Fruit fly (Drosophila melanogaster): Measurements from ENCODE around the gene Pmvk.

The Pmvk gene

DNA sequence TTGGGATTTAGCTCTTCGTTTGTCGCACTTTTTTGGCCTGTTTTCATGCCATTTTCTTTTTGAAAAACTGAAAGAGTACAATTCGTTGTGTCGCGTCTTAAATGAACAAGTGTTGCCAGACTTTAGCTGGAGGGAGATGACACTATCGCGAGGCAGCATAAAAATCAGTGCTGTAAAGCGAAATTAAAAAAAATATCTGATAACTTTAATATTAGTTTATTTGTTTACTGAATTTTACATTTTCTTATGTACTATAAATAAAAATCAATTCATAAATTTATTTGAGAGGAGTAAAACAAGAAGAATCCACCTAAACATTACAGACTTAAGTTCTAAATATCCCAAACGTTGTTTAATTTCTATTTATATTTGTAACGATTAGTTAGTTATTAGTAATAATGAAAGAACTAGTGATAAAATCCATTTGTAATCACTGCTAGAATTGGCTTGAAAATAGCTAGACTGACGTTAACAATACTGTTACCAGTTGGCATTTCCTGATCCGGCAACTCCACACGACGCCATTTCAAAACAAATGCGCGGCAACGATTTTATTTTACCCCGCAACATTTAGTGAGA, 2.9 kb downstream of the Pmvk start, which contains the start of the genes spi and msb1l (continued):
- TF ChIP-seq NFAT (GFP tag; IDR thresholded peaks at IDR 0.05): peak; percentile 10; the same call in 1 of the 2 replicates
- peak; percentile 41; the same call in 1 of the 2 replicates for TF ChIP-seq lmd (GFP tag; IDR thresholded peaks at IDR 0.05)
- no peak for TF ChIP-seq GATAe (GFP tag; conservative IDR thresholded peaks at IDR 0.05)
- peak; percentile 55 for TF ChIP-seq al (GFP tag; IDR thresholded peaks at IDR 0.05)
- peak; percentile 62 for TF ChIP-seq CG16813 (GFP tag; IDR thresholded peaks at IDR 0.05; ENCODE audit: partially characterized antibody)
- TF ChIP-seq corto (GFP tag; optimal IDR thresholded peaks at IDR 0.05): no peak
- TF ChIP-seq Nf-YB (GFP tag; optimal IDR thresholded peaks at IDR 0.05): no peak
- TF ChIP-seq Deaf1 (tag; optimal IDR thresholded peaks at IDR 0.05): no peak
- TF ChIP-seq z (GFP tag; IDR thresholded peaks at IDR 0.05): no peak
- no peak for TF ChIP-seq rib (GFP tag; IDR thresholded peaks at IDR 0.05)
- peak; percentile 55 for TF ChIP-seq CG2120 (GFP tag; optimal IDR thresholded peaks at IDR 0.05)
- TF ChIP-seq en (GFP tag; optimal IDR thresholded peaks at IDR 0.05): no peak
- TF ChIP-seq sc (optimal IDR thresholded peaks at IDR 0.05): no peak
- peak; percentile 27 for TF ChIP-seq sc (GFP tag; optimal IDR thresholded peaks at IDR 0.05)
- peak; percentile 49; the same call in 1 of the 2 replicates for TF ChIP-seq sisA (GFP tag; IDR thresholded peaks at IDR 0.05)
- peak; percentile 50 for TF ChIP-seq CG16815 (GFP tag; optimal IDR thresholded peaks at IDR 0.05)
- no peak for TF ChIP-seq gt (GFP tag; IDR thresholded peaks at IDR 0.05)
- peak; percentile 81 for TF ChIP-seq row (GFP tag; IDR thresholded peaks at IDR 0.05)
- peak; percentile 90 for TF ChIP-seq CG3995 (GFP tag; optimal IDR thresholded peaks at IDR 0.05)
- peak; percentile 17 for TF ChIP-seq bab2 (GFP tag; optimal IDR thresholded peaks at IDR 0.05)
- TF ChIP-seq jing (GFP tag; optimal IDR thresholded peaks at IDR 0.05): no peak
- TF ChIP-seq dmrt11E (tag; optimal IDR thresholded peaks at IDR 0.05): peak; percentile 63
- TF ChIP-seq CG13424 (tag; optimal IDR thresholded peaks at IDR 0.05): peak; percentile 66
- peak; percentile 63; the same call in 3 of the 4 replicates for TF ChIP-seq Dll (GFP tag; IDR thresholded peaks at IDR 0.05; ENCODE audit: partially characterized antibody)
- peak; percentile 19; the same call in 1 of the 2 replicates for TF ChIP-seq CG10366 (GFP tag; IDR thresholded peaks at IDR 0.05)
- peak; percentile 70 for TF ChIP-seq Med (GFP tag)
- TF ChIP-seq CG13123 (GFP tag; optimal IDR thresholded peaks at IDR 0.05): peak; percentile 38
- no peak for TF ChIP-seq Kr (GFP tag; optimal IDR thresholded peaks at IDR 0.05)
- TF ChIP-seq CG17829 (tag; optimal IDR thresholded peaks at IDR 0.05): peak; percentile 64
- no peak for TF ChIP-seq CG2199 (GFP tag; IDR thresholded peaks at IDR 0.05)
- TF ChIP-seq TFAM (GFP tag; optimal IDR thresholded peaks at IDR 0.05): no peak
- no peak for TF ChIP-seq CG6765 (GFP tag; optimal IDR thresholded peaks at IDR 0.05)
- no peak for TF ChIP-seq lov (optimal IDR thresholded peaks at IDR 0.05)
- 0 out of 3 replicates have a peak, but pooled peaks have one; percentile 37 for TF ChIP-seq lov (GFP tag; IDR thresholded peaks at IDR 0.05)
- TF ChIP-seq CG10979 (tag; optimal IDR thresholded peaks at IDR 0.05): peak; percentile 19
- TF ChIP-seq hkb (optimal IDR thresholded peaks at IDR 0.05): peak; percentile 41
- no peak for TF ChIP-seq hkb (GFP tag; IDR thresholded peaks at IDR 0.05)
- 0 out of 4 replicates have a peak, but pooled peaks have one; percentile 4 for TF ChIP-seq Gug (GFP tag; IDR thresholded peaks at IDR 0.05)
- TF ChIP-seq B-H1 (GFP tag; IDR thresholded peaks at IDR 0.05): no peak
- TF ChIP-seq Hmr (GFP tag; optimal IDR thresholded peaks at IDR 0.05): peak; percentile 56
- 0 out of 2 replicates have a peak, but pooled peaks have one; percentile 31 for TF ChIP-seq danr (GFP tag; IDR thresholded peaks at IDR 0.05)
- TF ChIP-seq gsb-n (tag; optimal IDR thresholded peaks at IDR 0.05): peak; percentile 32
- no peak for TF ChIP-seq CG8089 (GFP tag; optimal IDR thresholded peaks at IDR 0.05)
- no peak for TF ChIP-seq salm (tag; optimal IDR thresholded peaks at IDR 0.05)
- peak; percentile 15; the same call in 1 of the 3 replicates for TF ChIP-seq CG7357 (GFP tag; IDR thresholded peaks at IDR 0.05)
- TF ChIP-seq CG30403 (GFP tag; optimal IDR thresholded peaks at IDR 0.05): peak; percentile 82
- no peak for TF ChIP-seq HmgD (GFP tag; optimal IDR thresholded peaks at IDR 0.05)
- TF ChIP-seq pnt (GFP tag; optimal IDR thresholded peaks at IDR 0.05): no peak
- peak; percentile 34 for TF ChIP-seq bcd (GFP tag; optimal IDR thresholded peaks at IDR 0.05)
- TF ChIP-seq CG2678 (tag; optimal IDR thresholded peaks at IDR 0.05): peak; percentile 65
- peak; percentile 25 for TF ChIP-seq cwo (GFP tag; optimal IDR thresholded peaks at IDR 0.05)

All from whole organism, embryonic.